Worm (Caenorhabditis elegans): ENCODE measurements around the gene gfat-2.
A peak's percentile ranks its signal among the peaks of the same experiment; 100 is the strongest.
"Not testable (repeated sequence)": the region's sequence is repeated elsewhere in the genome, so short reads cannot be mapped to it uniquely, and the experiment has no call there.

The gfat-2 gene

DNA sequence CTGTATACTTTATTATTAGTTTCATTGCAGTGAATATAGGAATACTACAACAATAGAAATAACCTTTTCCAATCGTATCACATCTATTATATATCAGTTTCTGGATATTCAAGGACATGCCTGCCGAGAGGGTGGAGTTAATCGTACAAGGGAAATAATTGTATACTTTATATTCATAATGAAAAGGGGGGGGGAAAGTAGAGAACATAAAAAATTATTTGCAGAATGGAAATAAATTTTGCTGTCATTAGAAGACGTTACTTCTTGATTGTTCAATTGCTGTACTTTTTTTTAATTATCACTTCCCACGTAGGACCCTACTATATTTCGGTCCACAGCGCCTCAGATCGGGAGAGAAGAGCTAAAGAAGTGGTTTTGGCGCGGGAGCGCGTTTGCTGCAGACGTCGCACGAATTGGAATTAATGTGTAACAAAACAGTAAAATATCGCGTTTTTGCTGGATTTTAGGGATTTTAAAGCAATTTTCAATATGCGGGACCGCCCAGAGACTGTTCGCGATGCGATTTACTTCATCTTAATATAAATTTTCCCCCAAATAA, 11.7 kb upstream of the gfat-2 start, which contains the start of gene dsl-6:
TSS of gene dsl-6 (minus strand) at position 51 of the 559 bp plus-strand sequence.
- TF ChIP-seq sox-4, zip-5, pha-4 (tag; optimal IDR thresholded peaks at IDR 0.05): not testable (repeated sequence)

DNA sequence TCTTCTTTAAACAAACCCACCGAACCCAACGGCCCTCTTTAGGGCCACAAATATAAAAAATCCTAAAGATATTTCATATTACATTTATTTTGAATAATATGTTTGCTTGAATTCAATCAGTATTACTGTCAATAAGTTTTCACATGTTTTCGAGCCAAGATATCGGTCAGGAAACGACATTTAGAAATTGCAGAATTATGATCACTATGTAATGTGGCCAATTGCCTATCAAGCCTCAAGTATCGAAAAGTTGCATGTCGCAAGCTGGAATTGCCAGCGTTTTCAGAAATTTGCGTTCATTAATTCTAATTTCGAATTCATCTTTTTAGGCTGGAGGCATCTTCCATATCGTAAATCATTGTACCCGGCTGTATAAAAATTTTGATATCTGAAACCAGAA, 8.5 kb upstream of the gfat-2 start:
- TF ChIP-seq tbx-7 (tag; optimal IDR thresholded peaks at IDR 0.05) (no peak), F13H6.1 (tag; optimal IDR thresholded peaks at IDR 0.05) (no peak), pat-9 (tag; optimal IDR thresholded peaks at IDR 0.05) (no peak), ceh-9 (tag; optimal IDR thresholded peaks at IDR 0.05) (no peak), ref-2 (tag; optimal IDR thresholded peaks at IDR 0.05) (no peak), hlh-30 (tag; optimal IDR thresholded peaks at IDR 0.05; ENCODE audit: insufficient read depth) (no peak), lin-11 (tag; optimal IDR thresholded peaks at IDR 0.05) (no peak), pha-2 (tag; optimal IDR thresholded peaks at IDR 0.05) (no peak), odd-2 (tag; optimal IDR thresholded peaks at IDR 0.05) (no peak), K09A11.1 (tag; optimal IDR thresholded peaks at IDR 0.05; ENCODE audit: insufficient read depth) (no peak), ceh-30 (tag; optimal IDR thresholded peaks at IDR 0.05) (no peak), madf-2 (tag; optimal IDR thresholded peaks at IDR 0.05) (no peak), ceh-6 (GFP tag; optimal IDR thresholded peaks at IDR 0.05) (no peak), pax-1 (tag; optimal IDR thresholded peaks at IDR 0.05) (no peak), gmeb-2 (tag; optimal IDR thresholded peaks at IDR 0.05) (no peak)

DNA sequence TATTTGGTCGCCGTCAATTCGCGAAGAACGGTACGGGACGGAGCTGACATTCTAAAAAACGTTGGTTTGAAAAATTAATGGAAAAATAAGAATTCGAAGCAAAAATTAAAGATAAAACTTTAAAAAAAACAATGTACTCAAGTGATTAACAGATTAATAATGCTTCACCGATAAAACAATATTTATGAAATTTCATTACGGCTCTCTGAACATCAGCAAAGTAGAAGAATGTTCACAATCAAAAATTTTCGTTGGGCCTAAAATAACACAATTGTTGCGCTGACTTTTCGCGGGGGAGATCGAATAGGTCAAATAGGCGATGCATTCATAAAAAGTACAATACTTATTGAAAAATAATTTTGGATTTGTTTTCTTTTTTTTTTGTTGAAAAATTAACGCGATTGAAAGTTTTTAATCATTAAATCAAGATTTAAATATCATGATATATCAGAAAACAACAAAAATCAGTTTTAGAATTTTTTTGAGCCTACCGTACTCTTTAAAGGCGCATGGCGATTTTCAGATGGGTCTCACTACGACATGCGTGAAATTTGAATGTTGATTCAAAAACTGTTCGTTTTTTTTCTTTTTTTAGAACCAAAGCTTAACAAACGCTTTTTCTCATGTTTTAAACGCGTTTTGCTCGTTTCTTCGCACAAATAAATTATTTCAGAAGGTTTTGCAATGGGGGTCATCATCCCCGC, 6.6 kb upstream of the gfat-2 start, which contains the start of the genes memi-3 and cyp-31A2:
TSS of gene memi-3 (minus strand) at position 51 of the 704 bp plus-strand sequence.
TSS of gene cyp-31A2 (plus strand) at position 674 of the 704 bp plus-strand sequence.
- TF ChIP-seq eyg-1 (tag; optimal IDR thresholded peaks at IDR 0.05) (no peak), nfya-1 (tag; optimal IDR thresholded peaks at IDR 0.05) (no peak), ceh-22 (tag; optimal IDR thresholded peaks at IDR 0.05) (no peak), K09A11.1 (tag; optimal IDR thresholded peaks at IDR 0.05; ENCODE audit: insufficient read depth) (no peak), ceh-2 (tag; optimal IDR thresholded peaks at IDR 0.05) (no peak), unc-3 (GFP tag; conservative IDR thresholded peaks at IDR 0.05) (no peak), unc-3 (tag; optimal IDR thresholded peaks at IDR 0.05) (no peak), syd-9 (tag; optimal IDR thresholded peaks at IDR 0.05) (no peak), pros-1 (tag; optimal IDR thresholded peaks at IDR 0.05) (no peak)

DNA sequence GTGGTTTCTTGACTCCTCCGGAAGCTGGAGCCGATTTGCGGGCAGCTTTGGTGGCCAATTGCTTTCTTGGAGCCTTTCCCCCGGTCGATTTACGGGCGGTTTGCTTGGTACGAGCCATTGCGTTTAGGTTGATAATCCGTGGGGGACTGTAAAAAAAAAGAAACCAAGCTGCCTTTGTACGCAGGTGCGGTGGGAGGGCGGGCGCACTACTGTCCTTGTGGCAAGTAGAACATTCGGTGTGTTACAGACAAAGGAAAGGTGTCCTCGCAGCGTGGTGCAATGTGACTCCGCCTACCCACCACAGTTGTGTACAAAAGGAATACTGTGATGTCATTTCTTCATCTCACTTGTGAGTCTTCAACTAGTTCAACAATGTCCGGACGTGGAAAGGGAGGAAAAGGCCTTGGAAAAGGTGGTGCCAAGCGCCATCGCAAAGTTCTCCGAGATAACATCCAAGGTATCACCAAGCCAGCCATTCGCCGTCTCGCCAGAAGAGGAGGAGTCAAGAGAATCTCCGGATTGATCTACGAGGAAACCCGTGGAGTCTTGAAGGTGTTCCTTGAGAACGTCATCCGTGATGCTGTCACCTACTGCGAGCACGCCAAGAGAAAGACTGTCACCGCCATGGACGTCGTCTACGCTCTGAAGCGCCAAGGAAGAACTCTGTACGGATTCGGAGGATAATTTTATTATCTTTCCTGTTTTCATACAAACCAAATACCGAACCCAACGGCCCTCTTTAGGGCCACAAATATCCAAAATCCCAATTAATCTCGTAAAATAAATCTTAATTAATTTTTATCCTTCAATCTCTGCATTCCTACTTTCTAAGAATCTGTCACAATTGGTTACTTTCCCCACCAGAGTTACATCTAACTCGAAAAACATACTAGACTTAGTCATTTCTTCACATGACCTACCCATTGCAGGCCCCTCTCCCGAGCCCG, 3.0 kb upstream of the gfat-2 start, which contains the start of the genes his-63 and his-64:
TSS of gene his-63 (minus strand) at position 118 of the 947 bp plus-strand sequence.
TSS of gene his-64 (plus strand) at position 373 of the 947 bp plus-strand sequence.
- TF ChIP-seq ref-2 (tag; optimal IDR thresholded peaks at IDR 0.05) (peak; percentile 3), sox-2 (GFP tag; IDR thresholded peaks at IDR 0.05) (peak; percentile 36)

DNA sequence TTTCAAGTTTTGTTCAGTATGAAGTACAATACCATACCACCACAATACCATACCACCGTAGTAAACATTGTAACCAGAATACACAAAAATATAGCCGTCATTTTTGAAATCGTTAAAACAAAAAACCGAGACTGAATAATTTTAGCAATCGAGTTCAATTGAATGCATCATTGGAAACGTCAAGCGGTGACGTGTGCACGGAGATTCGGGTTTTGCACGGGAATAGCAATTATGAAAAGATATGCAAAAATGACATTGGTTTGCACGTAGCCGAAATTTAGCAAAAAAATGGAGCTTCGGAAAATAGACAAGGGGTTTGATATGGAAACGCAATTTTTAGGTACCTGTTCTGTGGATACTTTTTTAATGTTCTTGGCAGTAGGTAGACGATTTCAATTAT, 4.9 kb downstream of the gfat-2 start, which contains the start of gene F22B3.10:
TSS of gene F22B3.10 (minus strand) at position 101 of the 400 bp plus-strand sequence.
- TF ChIP-seq lin-11 (tag; optimal IDR thresholded peaks at IDR 0.05): no peak
- TF ChIP-seq unc-42 (tag; optimal IDR thresholded peaks at IDR 0.05): no peak
- no peak for TF ChIP-seq ceh-19 (GFP tag; optimal IDR thresholded peaks at IDR 0.05)
- no peak for TF ChIP-seq elt-4 (tag; optimal IDR thresholded peaks at IDR 0.05)
- no peak for TF ChIP-seq tbx-7 (tag; optimal IDR thresholded peaks at IDR 0.05)
- no peak for TF ChIP-seq pax-1 (tag; optimal IDR thresholded peaks at IDR 0.05)
- TF ChIP-seq nhr-232 (tag; optimal IDR thresholded peaks at IDR 0.05): no peak
- TF ChIP-seq ceh-14 (tag; optimal IDR thresholded peaks at IDR 0.05): no peak
- TF ChIP-seq che-1 (tag; optimal IDR thresholded peaks at IDR 0.05): no peak
- TF ChIP-seq gmeb-2 (tag; optimal IDR thresholded peaks at IDR 0.05): no peak
- no peak for TF ChIP-seq ceh-22 (tag; optimal IDR thresholded peaks at IDR 0.05)
- no peak for TF ChIP-seq odd-2 (tag; optimal IDR thresholded peaks at IDR 0.05)
- TF ChIP-seq ztf-16 (tag; optimal IDR thresholded peaks at IDR 0.05): no peak
- no peak for TF ChIP-seq sox-4 (tag; optimal IDR thresholded peaks at IDR 0.05)
- no peak for TF ChIP-seq dve-1 (tag; optimal IDR thresholded peaks at IDR 0.05)
- no peak for TF ChIP-seq hlh-8 (tag; optimal IDR thresholded peaks at IDR 0.05)
